Fruit fly (Drosophila melanogaster) whole organism, embryonic: ENCODE data around the gene ck.

Experiments
- Ada2b ChIP-seq: fragments of 200-800 bp; sonication (Bioruptor generic); IDR thresholded peaks from 2 replicates; pipeline ENCODE4 v1.3.6; 2022; ENCODE audit warnings: missing biosample characterization, missing genetic modification characterization
- B-H2 ChIP-seq: fragments of 200-800 bp; sonication (Bioruptor generic); optimal IDR thresholded peaks from 2 replicates; lab custom pipeline; 2018; ENCODE audit warnings: missing biosample characterization, mild to moderate bottlenecking, missing genetic modification characterization
- BEAF-32 ChIP-seq: fragments of 200-800 bp; sonication (Bioruptor generic); optimal IDR thresholded peaks from 3 replicates; lab custom pipeline; 2017; ENCODE audit warnings: missing biosample characterization, missing genetic modification characterization, mild to moderate bottlenecking, moderate library complexity, missing genetic modification reagents
- CG10543 ChIP-seq: fragments of 200-800 bp; sonication (Bioruptor generic); optimal IDR thresholded peaks from 3 replicates; lab custom pipeline; 2017; ENCODE audit warnings: missing biosample characterization, mild to moderate bottlenecking, missing genetic modification characterization, moderate library complexity
- CG1647 ChIP-seq: fragments of 200-800 bp; sonication (Bioruptor generic); optimal IDR thresholded peaks from 3 replicates; lab custom pipeline; 2016; ENCODE audit warnings: missing biosample characterization, missing genetic modification characterization
- CG17361 ChIP-seq: fragments of 200-800 bp; sonication (Bioruptor generic); IDR thresholded peaks from 3 replicates; pipeline ENCODE4 v1.3.6; 2022; ENCODE audit warnings: missing biosample characterization, missing genetic modification characterization
- CG18011 ChIP-seq: fragments of 200-800 bp; sonication (Bioruptor generic); optimal IDR thresholded peaks from 2 replicates; lab custom pipeline; 2017; ENCODE audit warnings: missing biosample characterization, missing genetic modification characterization, mild to moderate bottlenecking, moderate library complexity, missing genotype
- CG2120 ChIP-seq: fragments of 200-800 bp; sonication (Bioruptor generic); optimal IDR thresholded peaks from 3 replicates; lab custom pipeline; 2016; ENCODE audit warnings: missing biosample characterization, missing genetic modification characterization
- CG2712 ChIP-seq: fragments of 200-800 bp; optimal IDR thresholded peaks from 3 replicates; lab custom pipeline; 2019; ENCODE audit warnings: missing biosample characterization, mild to moderate bottlenecking, missing genetic modification characterization, moderate library complexity
- CG3281 ChIP-seq: fragments of 200-800 bp; sonication (Bioruptor generic); optimal IDR thresholded peaks from 3 replicates; lab custom pipeline; 2017; ENCODE audit warnings: missing biosample characterization, mild to moderate bottlenecking, missing genetic modification characterization
- CG3726 ChIP-seq: fragments of 200-800 bp; sonication (Bioruptor generic); IDR thresholded peaks from 3 replicates; pipeline ENCODE4, ENCODE4 v1.3.6; 2022; ENCODE audit warnings: missing biosample characterization, missing genetic modification characterization
- CG6854 ChIP-seq: fragments of 200-800 bp; sonication (Bioruptor generic); optimal IDR thresholded peaks from 3 replicates; lab custom pipeline; 2017; ENCODE audit warnings: missing biosample characterization, mild to moderate bottlenecking, missing genetic modification characterization
- CG7372 ChIP-seq: fragments of 200-800 bp; sonication (Bioruptor generic); IDR thresholded peaks from 2 replicates; pipeline ENCODE4 v1.3.6; 2022; ENCODE audit warnings: missing biosample characterization, missing genetic modification characterization
- CG7928 ChIP-seq: fragments of 200-800 bp; sonication (Bioruptor generic); optimal IDR thresholded peaks from 2 replicates; lab custom pipeline; 2017; ENCODE audit warnings: missing biosample characterization, mild to moderate bottlenecking, missing genetic modification characterization
- CG7987 ChIP-seq: fragments of 200-800 bp; sonication (Bioruptor generic); optimal IDR thresholded peaks from 2 replicates; lab custom pipeline; 2018; ENCODE audit warnings: missing biosample characterization, mild to moderate bottlenecking, missing genetic modification characterization, moderate library complexity
- CG8388 ChIP-seq: fragments of 200-800 bp; sonication (Bioruptor generic); optimal IDR thresholded peaks from 2 replicates; lab custom pipeline; 2019; ENCODE audit warnings: missing biosample characterization, mild to moderate bottlenecking, missing genetic modification characterization, moderate library complexity
- CG8765 ChIP-seq: fragments of 200-800 bp; sonication (Bioruptor generic); IDR thresholded peaks from 2 replicates; pipeline ENCODE4 v1.3.6; 2022; ENCODE audit warnings: missing biosample characterization, missing genetic modification characterization
- Chrac-16 ChIP-seq: fragments of 200-800 bp; sonication (Bioruptor generic); optimal IDR thresholded peaks from 3 replicates; lab custom pipeline; 2016; ENCODE audit warnings: missing biosample characterization, missing genetic modification characterization
- Dad ChIP-seq: fragments of 200-800 bp; sonication (Bioruptor generic); optimal IDR thresholded peaks from 3 replicates; lab custom pipeline; 2016; ENCODE audit warnings: missing biosample characterization, missing genetic modification characterization
- Dbx ChIP-seq: fragments of 200-800 bp; sonication (Bioruptor generic); IDR thresholded peaks from 3 replicates; pipeline ENCODE4 v1.3.6; 2022; ENCODE audit warnings: missing biosample characterization, missing genetic modification characterization
- Dek ChIP-seq: fragments of 200-800 bp; sonication (Bioruptor generic); optimal IDR thresholded peaks from 3 replicates; lab custom pipeline; 2019; ENCODE audit warnings: missing biosample characterization, mild to moderate bottlenecking, missing genetic modification characterization, moderate library complexity
- Dfd ChIP-seq, 2 experiments: fragments of >200 bp; optimal IDR thresholded peaks; 2 replicates each; lab custom pipeline; 2017; ENCODE audit warnings: missing biosample characterization in 2 of 2, missing genetic modification characterization in 2 of 2
- Drgx ChIP-seq: fragments of 200-800 bp; sonication (Bioruptor generic); IDR thresholded peaks from 2 replicates; pipeline ENCODE4 v1.3.6; 2022; ENCODE audit warnings: missing biosample characterization, missing genetic modification characterization
- ERR ChIP-seq: fragments of 200-800 bp; sonication (Bioruptor generic); optimal IDR thresholded peaks from 2 replicates; lab custom pipeline; 2016; ENCODE audit warnings: missing biosample characterization, missing genetic modification characterization
- Elba2 ChIP-seq: fragments of 200-800 bp; sonication (Bioruptor generic); optimal IDR thresholded peaks from 3 replicates; lab custom pipeline; 2016; ENCODE audit warnings: missing biosample characterization, missing genetic modification characterization
- Ets65A ChIP-seq: fragments of 200-800 bp; sonication (Bioruptor generic); peaks from one replicate; lab custom pipeline; 2016; ENCODE audit warnings: missing biosample characterization, missing genetic modification characterization
- H2.0 ChIP-seq: fragments of 200-800 bp; sonication (Bioruptor generic); IDR thresholded peaks from 2 replicates; pipeline ENCODE4 v1.3.6; 2022; ENCODE audit warnings: missing biosample characterization, missing genetic modification characterization
- Hr51 ChIP-seq, 2 experiments: fragments of 200-800 bp; sonication (Bioruptor generic); optimal IDR thresholded peaks; 2 replicates in 1 of 2; 3 replicates in 1 of 2; lab custom pipeline; 2016 to 2018; ENCODE audit warnings: missing biosample characterization in 2 of 2, missing genetic modification characterization in 2 of 2, mild to moderate bottlenecking in 1 of 2, moderate library complexity in 1 of 2
- NFAT ChIP-seq: fragments of 200-800 bp; sonication (Bioruptor generic); IDR thresholded peaks from 2 replicates; pipeline ENCODE4 v1.3.6; 2022; ENCODE audit warnings: missing biosample characterization, missing genetic modification characterization
- Nf-YC ChIP-seq: fragments of 200-800 bp; optimal IDR thresholded peaks from 3 replicates; lab custom pipeline; 2019; ENCODE audit warnings: missing biosample characterization, mild to moderate bottlenecking, missing genetic modification characterization, moderate library complexity
- NfI ChIP-seq: fragments of 200-800 bp; sonication (Bioruptor generic); optimal IDR thresholded peaks from 3 replicates; lab custom pipeline; 2018; ENCODE audit warnings: missing biosample characterization, mild to moderate bottlenecking, missing genetic modification characterization, moderate library complexity
- Scr ChIP-seq: fragments of 200-800 bp; sonication (Bioruptor generic); IDR thresholded peaks from 2 replicates; pipeline ENCODE4 v1.3.6; 2022; ENCODE audit warnings: missing biosample characterization, missing genetic modification characterization; ENCODE audit not compliant: partially characterized antibody
- Sry-β ChIP-seq: fragments of 200-800 bp; sonication (Bioruptor generic); optimal IDR thresholded peaks from 2 replicates; lab custom pipeline; 2018; ENCODE audit warnings: missing biosample characterization, mild to moderate bottlenecking, missing genetic modification characterization, moderate library complexity
- Vsx1 ChIP-seq: fragments of 200-800 bp; sonication (Bioruptor generic); optimal IDR thresholded peaks from 2 replicates; lab custom pipeline; 2017; ENCODE audit warnings: missing biosample characterization, mild to moderate bottlenecking, missing genetic modification characterization, missing genetic modification reagents
- ato ChIP-seq: fragments of 200-800 bp; sonication (Bioruptor generic); IDR thresholded peaks from 2 replicates; pipeline ENCODE4 v1.3.6; 2022; ENCODE audit warnings: missing biosample characterization, missing genetic modification characterization; ENCODE audit not compliant: partially characterized antibody
- ems ChIP-seq: fragments of 200-800 bp; sonication (Bioruptor generic); optimal IDR thresholded peaks from 3 replicates; lab custom pipeline; 2016; ENCODE audit warnings: missing biosample characterization, missing genetic modification characterization
- en ChIP-seq: fragments of 200-800 bp; sonication (Bioruptor generic); optimal IDR thresholded peaks from 2 replicates; lab custom pipeline; 2016; ENCODE audit warnings: missing biosample characterization, missing genetic modification characterization
- esg ChIP-seq: fragments of 200-800 bp; sonication (Bioruptor generic); conservative IDR thresholded peaks from 2 replicates; pipeline ENCODE4 v1.3.6; 2022; ENCODE audit warnings: missing biosample characterization, missing genetic modification characterization
- hb ChIP-seq: fragments of 200-800 bp; sonication (Bioruptor generic); IDR thresholded peaks from 3 replicates; pipeline ENCODE4 v1.3.6; 2022; ENCODE audit warnings: missing biosample characterization, missing genetic modification characterization; ENCODE audit not compliant: partially characterized antibody
- lbe ChIP-seq: fragments of 200-800 bp; sonication (Bioruptor generic); optimal IDR thresholded peaks from 2 replicates; lab custom pipeline; 2016; ENCODE audit warnings: missing biosample characterization, mild to moderate bottlenecking, missing genetic modification characterization
- lilli ChIP-seq: fragments of 200-800 bp; sonication (Bioruptor generic); optimal IDR thresholded peaks from 3 replicates; lab custom pipeline; 2016; ENCODE audit warnings: missing biosample characterization, missing genetic modification characterization
- lmd ChIP-seq: fragments of 200-800 bp; sonication (Bioruptor generic); IDR thresholded peaks from 2 replicates; pipeline ENCODE4 v1.3.6; 2022; ENCODE audit warnings: missing biosample characterization, missing genetic modification characterization
- pb ChIP-seq: fragments of 200-800 bp; sonication (Bioruptor generic); optimal IDR thresholded peaks from 3 replicates; lab custom pipeline; 2016; ENCODE audit warnings: missing biosample characterization, missing genetic modification characterization
- sima ChIP-seq: fragments of 200-800 bp; sonication (Bioruptor generic); optimal IDR thresholded peaks from 2 replicates; lab custom pipeline; 2016; ENCODE audit warnings: missing biosample characterization, missing genetic modification characterization
- toy ChIP-seq: fragments of 200-800 bp; sonication (Bioruptor generic); IDR thresholded peaks from 2 replicates; pipeline ENCODE4 v1.3.6; 2022; ENCODE audit warnings: missing biosample characterization, missing genetic modification characterization
- trem ChIP-seq: fragments of 200-800 bp; optimal IDR thresholded peaks from 3 replicates; lab custom pipeline; 2019; ENCODE audit warnings: missing biosample characterization, mild to moderate bottlenecking, missing genetic modification characterization, moderate library complexity
- ttk ChIP-seq: fragments of 200-800 bp; sonication (Bioruptor generic); IDR thresholded peaks from 2 replicates; pipeline ENCODE4 v2.1.2; 2022; ENCODE audit warnings: missing biosample characterization, missing genetic modification characterization
- tup ChIP-seq: fragments of 200-800 bp; sonication (Bioruptor generic); optimal IDR thresholded peaks from 2 replicates; lab custom pipeline; 2016; ENCODE audit warnings: missing biosample characterization, mild to moderate bottlenecking, missing genetic modification characterization, moderate library complexity
- z ChIP-seq: fragments of 200-800 bp; sonication (Bioruptor generic); IDR thresholded peaks from 3 replicates; pipeline ENCODE4 v1.3.6; 2022; ENCODE audit warnings: missing biosample characterization, missing genetic modification characterization
- zen ChIP-seq: fragments of 200-800 bp; sonication (Bioruptor generic); optimal IDR thresholded peaks from 3 replicates; lab custom pipeline; 2018; ENCODE audit warnings: missing biosample characterization, mild to moderate bottlenecking, missing genetic modification characterization, moderate library complexity
- zf30C ChIP-seq: fragments of 200-800 bp; sonication (Bioruptor generic); optimal IDR thresholded peaks from 3 replicates; lab custom pipeline; 2018; ENCODE audit warnings: missing biosample characterization, mild to moderate bottlenecking, missing genetic modification characterization

The ck gene

dm6 chr2L:15039309-15039772 lies 18.3 kb downstream of the ck start (continued):
- TF ChIP-seq CG8388 (no peak), lbe (no peak), NFAT (peak; percentile 72), CG18011 (no peak), esg (no peak), CG2120 (GFP tag; lab: Kevin White, UChicago) (peak; percentile 60), Dbx (peak; percentile 58; the same call in 2 of the 3 replicates), zf30C (GFP tag; lab: Kevin White, UChicago) (no peak), sima (GFP tag; lab: Kevin White, UChicago) (no peak), CG10543 (peak; percentile 9), hb (GFP tag; lab: Robert Waterston, UW) (peak; percentile 86), ato (GFP tag; lab: Robert Waterston, UW) (peak; percentile 87), CG3281 (no peak), CG1647 (GFP tag; lab: Kevin White, UChicago) (peak; percentile 48), Vsx1 (GFP tag; lab: Kevin White, UChicago) (no peak), Drgx (no peak), CG2712 (tag; lab: Kevin White, UChicago) (no peak), CG3726 (GFP tag; lab: Robert Waterston, UW) (no peak), CG17361 (no peak; the same call in 2 of the 3 replicates), Sry-β (peak; percentile 92), Dad (GFP tag; lab: Kevin White, UChicago) (peak; percentile 8), pb (GFP tag; lab: Kevin White, UChicago) (no peak), NfI (no peak), CG7372 (peak; percentile 19; the same call in 1 of the 2 replicates), lilli (GFP tag; lab: Kevin White, UChicago) (peak; percentile 44), CG7928 (no peak), Dek (tag; lab: Kevin White, UChicago) (peak; percentile 40), Hr51 (GFP tag; optimal IDR thresholded peaks at IDR 0.05; lab: Kevin White, UChicago) (peak in 1 of 2 experiments; percentile 51), Ets65A (GFP tag; lab: Kevin White, UChicago) (peak; percentile 86), en (GFP tag; lab: Kevin White, UChicago) (no peak), z (GFP tag; lab: Robert Waterston, UW) (no peak), Elba2 (GFP tag; lab: Kevin White, UChicago) (peak; percentile 39), ems (GFP tag; lab: Kevin White, UChicago) (no peak), H2.0 (no peak; the same call in 1 of the 2 replicates), zen (tag; lab: Kevin White, UChicago) (peak; percentile 39), Dfd (GFP tag; optimal IDR thresholded peaks at IDR 0.05; lab: Kevin White, UChicago) (no peak), toy (GFP tag; lab: Robert Waterston, UW) (no peak), CG6854 (GFP tag; lab: Kevin White, UChicago) (no peak), ttk (GFP tag; lab: Robert Waterston, UW) (no peak), tup (GFP tag; lab: Kevin White, UChicago) (no peak), CG8765 (GFP tag; lab: Robert Waterston, UW) (peak; percentile 41; the same call in 1 of the 2 replicates), Nf-YC (no peak), Ada2b (GFP tag; lab: Robert Waterston, UW) (no peak), CG7987 (GFP tag; lab: Kevin White, UChicago) (peak; percentile 59), ERR (GFP tag; lab: Kevin White, UChicago) (no peak), B-H2 (GFP tag; lab: Kevin White, UChicago) (peak; percentile 79), trem (peak; percentile 58), Chrac-16 (no peak), BEAF-32 (GFP tag; lab: Kevin White, UChicago) (peak; percentile 87), lmd (GFP tag; lab: Robert Waterston, UW) (peak; percentile 22; the same call in 1 of the 2 replicates), Scr (GFP tag; lab: Robert Waterston, UW) (peak; percentile 83)
